Fruit fly (Drosophila melanogaster): Measurements from ENCODE around the gene if.

dm6 chrX:16808654-16809053, 25.4 kb upstream of the if start:
- no peak for TF ChIP-seq CG8478 (optimal IDR thresholded peaks at IDR 0.05)
- TF ChIP-seq CTCF (optimal IDR thresholded peaks at IDR 0.05): no peak

Data from S2 (cell line).